Worm (Caenorhabditis elegans): ENCODE measurements around the gene C01B10.3.

DNA sequence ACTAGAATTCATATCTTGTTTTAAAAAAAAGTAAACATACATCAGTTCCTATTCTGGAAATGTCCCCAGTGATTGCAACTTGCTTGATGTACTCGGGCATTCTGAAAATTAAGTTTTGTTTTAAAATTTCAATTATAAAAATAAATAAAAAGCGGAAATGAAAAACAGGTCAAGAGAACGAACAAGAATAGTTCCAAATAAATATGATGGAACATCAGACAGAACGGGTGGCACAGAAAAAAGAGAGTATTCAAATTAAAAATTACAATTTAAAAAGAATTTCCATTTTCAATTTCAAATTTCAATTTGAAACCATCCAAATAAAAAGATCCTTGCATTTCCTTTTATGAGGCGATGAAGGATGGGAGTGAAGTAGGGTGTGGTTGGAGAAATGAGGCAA lies at the start of gene C01B10.3:
- TF ChIP-seq lin-13 (GFP tag; optimal IDR thresholded peaks at IDR 0.05) (no peak), ceh-82 (tag; optimal IDR thresholded peaks at IDR 0.05) (no peak), ama-1 (optimal IDR thresholded peaks at IDR 0.05) (no peak)

Data from whole organism, L2 larva.